Fruit fly (Drosophila melanogaster) whole organism, embryonic: Measurements from ENCODE around the gene Nadsyn.

ENCODE experiments used
- Ada2b ChIP-seq: fragments of 200-800 bp; sonication (Bioruptor generic); IDR thresholded peaks from 2 replicates; pipeline ENCODE4 v1.3.6; 2022; ENCODE audit warnings: missing biosample characterization, missing genetic modification characterization
- Bgb ChIP-seq: fragments of 200-800 bp; sonication (Bioruptor generic); IDR thresholded peaks from 2 replicates; pipeline ENCODE4 v1.3.6; 2022; ENCODE audit warnings: missing biosample characterization, missing genetic modification characterization; ENCODE audit not compliant: partially characterized antibody
- C15 ChIP-seq: fragments of 200-800 bp; sonication (Bioruptor generic); IDR thresholded peaks from 3 replicates; pipeline ENCODE4 v1.3.6; 2022; ENCODE audit warnings: missing biosample characterization, missing genetic modification characterization
- CG12236 ChIP-seq: fragments of 200-800 bp; sonication (Bioruptor generic); optimal IDR thresholded peaks from 2 replicates; lab custom pipeline; 2016; ENCODE audit warnings: missing biosample characterization, missing genetic modification characterization
- CG12769 ChIP-seq: fragments of 200-800 bp; sonication (Bioruptor generic); optimal IDR thresholded peaks from 2 replicates; lab custom pipeline; 2019; ENCODE audit warnings: missing biosample characterization, mild to moderate bottlenecking, missing genetic modification characterization, moderate library complexity
- CG14014 ChIP-seq: fragments of 200-800 bp; sonication (Bioruptor generic); IDR thresholded peaks from 2 replicates; pipeline ENCODE4 v1.3.6; 2022; ENCODE audit warnings: missing biosample characterization, missing genetic modification characterization
- CG16813 ChIP-seq: fragments of 200-800 bp; sonication (Bioruptor generic); IDR thresholded peaks from 3 replicates; pipeline ENCODE4 v1.3.6; 2022; ENCODE audit warnings: missing biosample characterization, missing genetic modification characterization; ENCODE audit not compliant: partially characterized antibody
- CG17186 ChIP-seq: fragments of 200-800 bp; sonication (Bioruptor generic); optimal IDR thresholded peaks from 3 replicates; lab custom pipeline; 2017; ENCODE audit warnings: missing biosample characterization, missing genetic modification reagents, missing genetic modification characterization
- CG17568 ChIP-seq: fragments of 200-800 bp; sonication (Bioruptor generic); optimal IDR thresholded peaks from 2 replicates; lab custom pipeline; 2018; ENCODE audit warnings: missing biosample characterization, mild to moderate bottlenecking, missing genetic modification characterization, moderate library complexity
- CG2875 ChIP-seq: fragments of 200-800 bp; sonication (Bioruptor generic); optimal IDR thresholded peaks from 2 replicates; lab custom pipeline; 2017; ENCODE audit warnings: missing biosample characterization, mild to moderate bottlenecking, missing genetic modification characterization, missing genetic modification reagents
- CG31365 ChIP-seq: fragments of 200-800 bp; sonication (Bioruptor generic); optimal IDR thresholded peaks from 2 replicates; lab custom pipeline; 2018; ENCODE audit warnings: missing biosample characterization, mild to moderate bottlenecking, missing genetic modification characterization
- CG31441 ChIP-seq: fragments of 200-800 bp; sonication (Bioruptor generic); IDR thresholded peaks from 2 replicates; pipeline ENCODE4 v1.3.6; 2022; ENCODE audit warnings: missing biosample characterization, missing genetic modification characterization
- CG3281 ChIP-seq: fragments of 200-800 bp; sonication (Bioruptor generic); optimal IDR thresholded peaks from 3 replicates; lab custom pipeline; 2017; ENCODE audit warnings: missing biosample characterization, mild to moderate bottlenecking, missing genetic modification characterization
- CG4282 ChIP-seq: fragments of 200-800 bp; sonication (Bioruptor generic); optimal IDR thresholded peaks from 2 replicates; lab custom pipeline; 2016; ENCODE audit warnings: missing biosample characterization, missing genetic modification characterization
- CG43689 ChIP-seq: fragments of 200-800 bp; sonication (Bioruptor generic); IDR thresholded peaks from 2 replicates; pipeline ENCODE4 v1.3.6; 2022; ENCODE audit warnings: missing biosample characterization, missing genetic modification characterization
- CG4820 ChIP-seq: fragments of 200-800 bp; sonication (Bioruptor generic); optimal IDR thresholded peaks from 3 replicates; lab custom pipeline; 2016; ENCODE audit warnings: missing biosample characterization, missing genetic modification characterization
- CG6254 ChIP-seq: fragments of 200-800 bp; sonication (Bioruptor generic); optimal IDR thresholded peaks from 3 replicates; lab custom pipeline; 2017; ENCODE audit warnings: mild to moderate bottlenecking, missing biosample characterization, missing genetic modification reagents, missing genetic modification characterization
- CG8281 ChIP-seq: fragments of 200-800 bp; sonication (Bioruptor generic); optimal IDR thresholded peaks from 2 replicates; lab custom pipeline; 2018; ENCODE audit warnings: missing biosample characterization, mild to moderate bottlenecking, missing genetic modification characterization, moderate library complexity
- CG9437 ChIP-seq: fragments of 200-800 bp; sonication (Bioruptor generic); optimal IDR thresholded peaks from 2 replicates; lab custom pipeline; 2018; ENCODE audit warnings: missing biosample characterization, mild to moderate bottlenecking, missing genetic modification characterization
- D19B ChIP-seq: fragments of 200-800 bp; sonication (Bioruptor generic); optimal IDR thresholded peaks from 2 replicates; lab custom pipeline; 2017; ENCODE audit warnings: missing biosample characterization, mild to moderate bottlenecking, missing genetic modification characterization
- Dad ChIP-seq: fragments of 200-800 bp; sonication (Bioruptor generic); optimal IDR thresholded peaks from 3 replicates; lab custom pipeline; 2016; ENCODE audit warnings: missing biosample characterization, missing genetic modification characterization
- Dp ChIP-seq: fragments of 200-800 bp; sonication (Bioruptor generic); optimal IDR thresholded peaks from 2 replicates; lab custom pipeline; 2018; ENCODE audit warnings: missing biosample characterization, mild to moderate bottlenecking, missing genetic modification characterization, moderate library complexity
- ERR ChIP-seq: fragments of 200-800 bp; sonication (Bioruptor generic); optimal IDR thresholded peaks from 2 replicates; lab custom pipeline; 2016; ENCODE audit warnings: missing biosample characterization, missing genetic modification characterization
- Eip74EF ChIP-seq, 2 experiments: fragments of 200-800 bp in 1 of 2; fragments of >200 bp in 1 of 2; sonication (Bioruptor generic) in 1 of 2; optimal IDR thresholded peaks; 2 replicates each; lab custom pipeline; 2017 to 2019; ENCODE audit warnings: missing biosample characterization in 2 of 2, missing genetic modification characterization in 2 of 2, mild to moderate bottlenecking in 1 of 2, moderate library complexity in 1 of 2
- HLH54F ChIP-seq: fragments of 200-800 bp; sonication (Bioruptor generic); optimal IDR thresholded peaks from 3 replicates; lab custom pipeline; 2016; ENCODE audit warnings: missing biosample characterization, missing genetic modification characterization
- HmgD ChIP-seq: fragments of 200-800 bp; sonication (Bioruptor generic); optimal IDR thresholded peaks from 3 replicates; lab custom pipeline; 2016; ENCODE audit warnings: missing biosample characterization, missing genetic modification characterization
- Hr39 ChIP-seq: fragments of >200 bp; optimal IDR thresholded peaks from 2 replicates; lab custom pipeline; 2017
- Jarid2 ChIP-seq: fragments of 200-800 bp; sonication (Bioruptor generic); optimal IDR thresholded peaks from 3 replicates; lab custom pipeline; 2017; ENCODE audit warnings: mild to moderate bottlenecking, missing biosample characterization, missing genetic modification reagents, missing genetic modification characterization
- Myb ChIP-seq: fragments of 200-800 bp; sonication (Bioruptor generic); optimal IDR thresholded peaks from 2 replicates; lab custom pipeline; 2016; ENCODE audit warnings: missing biosample characterization, missing genetic modification characterization
- Rx ChIP-seq: fragments of 200-800 bp; sonication (Bioruptor generic); IDR thresholded peaks from 2 replicates; pipeline ENCODE4 v1.3.6; 2022; ENCODE audit warnings: missing biosample characterization, missing genetic modification characterization
- Spps ChIP-seq: fragments of 200-800 bp; sonication (Bioruptor generic); optimal IDR thresholded peaks from 2 replicates; lab custom pipeline; 2018; ENCODE audit warnings: missing biosample characterization, mild to moderate bottlenecking, missing genetic modification characterization
- TFAM ChIP-seq: fragments of 200-800 bp; sonication (Bioruptor generic); optimal IDR thresholded peaks from 2 replicates; lab custom pipeline; 2017; ENCODE audit warnings: missing biosample characterization, missing genetic modification characterization, inconsistent platforms
- Vsx1 ChIP-seq: fragments of 200-800 bp; sonication (Bioruptor generic); optimal IDR thresholded peaks from 2 replicates; lab custom pipeline; 2017; ENCODE audit warnings: missing biosample characterization, mild to moderate bottlenecking, missing genetic modification characterization, missing genetic modification reagents
- ara ChIP-seq: fragments of 200-800 bp; sonication (Bioruptor generic); IDR thresholded peaks from 2 replicates; pipeline ENCODE4 v1.3.6; 2022; ENCODE audit warnings: missing biosample characterization, missing genetic modification characterization
- bsh ChIP-seq, 2 experiments: fragments of 200-800 bp; sonication (Bioruptor generic); optimal IDR thresholded peaks; 2 replicates each; lab custom pipeline; 2017 to 2018; ENCODE audit warnings: mild to moderate bottlenecking in 2 of 2, missing biosample characterization in 2 of 2, missing genetic modification characterization in 2 of 2, moderate library complexity in 1 of 2
- caup ChIP-seq: fragments of 200-800 bp; sonication (Bioruptor generic); optimal IDR thresholded peaks from 3 replicates; lab custom pipeline; 2017; ENCODE audit warnings: missing biosample characterization, mild to moderate bottlenecking, missing genetic modification characterization, moderate library complexity; ENCODE audit not compliant: severe bottlenecking
- chm ChIP-seq: fragments of 200-800 bp; sonication (Bioruptor generic); IDR thresholded peaks from 2 replicates; pipeline ENCODE4 v1.3.6; 2022; ENCODE audit warnings: missing biosample characterization, missing genetic modification characterization
- chn ChIP-seq: fragments of 200-800 bp; sonication (Bioruptor generic); optimal IDR thresholded peaks from 2 replicates; lab custom pipeline; 2016; ENCODE audit warnings: missing biosample characterization, missing genetic modification characterization
- dpn ChIP-seq, 2 experiments: fragments of 200-800 bp; sonication (Bioruptor generic); optimal IDR thresholded peaks; 3 replicates each; lab custom pipeline; 2016; ENCODE audit warnings: missing biosample characterization in 2 of 2, missing genetic modification characterization in 2 of 2
- fd102C ChIP-seq: fragments of 200-800 bp; sonication (Bioruptor generic); optimal IDR thresholded peaks from 2 replicates; lab custom pipeline; 2018; ENCODE audit warnings: missing biosample characterization, mild to moderate bottlenecking, missing genetic modification characterization, moderate library complexity
- gcm ChIP-seq: fragments of 200-800 bp; sonication (Bioruptor generic); optimal IDR thresholded peaks from 2 replicates; lab custom pipeline; 2019; ENCODE audit warnings: missing biosample characterization, mild to moderate bottlenecking, missing genetic modification characterization, moderate library complexity
- grau ChIP-seq: fragments of 200-800 bp; optimal IDR thresholded peaks from 3 replicates; lab custom pipeline; 2019; ENCODE audit warnings: missing biosample characterization, mild to moderate bottlenecking, missing genetic modification characterization, moderate library complexity
- kni ChIP-seq: fragments of 200-800 bp; sonication (Bioruptor generic); optimal IDR thresholded peaks from 3 replicates; lab custom pipeline; 2017; ENCODE audit warnings: mild to moderate bottlenecking, missing biosample characterization, missing genetic modification reagents, missing genetic modification characterization
- row ChIP-seq: fragments of 200-800 bp; sonication (Bioruptor generic); IDR thresholded peaks from 3 replicates; pipeline ENCODE4 v1.3.6; 2022; ENCODE audit warnings: missing biosample characterization, missing genetic modification characterization
- run ChIP-seq: fragments of 200-800 bp; sonication (Bioruptor generic); optimal IDR thresholded peaks from 3 replicates; lab custom pipeline; 2018; ENCODE audit warnings: missing biosample characterization, mild to moderate bottlenecking, missing genetic modification characterization
- seq ChIP-seq: fragments of 200-800 bp; sonication (Bioruptor generic); IDR thresholded peaks from 2 replicates; pipeline ENCODE4 v1.3.6; 2022; ENCODE audit warnings: missing biosample characterization, missing genetic modification characterization
- sim ChIP-seq: fragments of 200-800 bp; sonication (Bioruptor generic); IDR thresholded peaks from 2 replicates; pipeline ENCODE4 v1.3.6; 2022; ENCODE audit warnings: missing biosample characterization, missing genetic modification characterization
- sob ChIP-seq: fragments of 200-800 bp; sonication (Bioruptor generic); IDR thresholded peaks from 2 replicates; pipeline ENCODE4 v1.3.6; 2022; ENCODE audit warnings: missing biosample characterization, missing genetic modification characterization
- ttk ChIP-seq: fragments of 200-800 bp; sonication (Bioruptor generic); IDR thresholded peaks from 2 replicates; pipeline ENCODE4 v2.1.2; 2022; ENCODE audit warnings: missing biosample characterization, missing genetic modification characterization
- twi ChIP-seq: fragments of 200-800 bp; optimal IDR thresholded peaks from 2 replicates; lab custom pipeline; 2019; ENCODE audit warnings: missing biosample characterization, mild to moderate bottlenecking, missing genetic modification characterization, moderate library complexity
- tx ChIP-seq: fragments of 200-800 bp; sonication (Bioruptor generic); optimal IDR thresholded peaks from 2 replicates; lab custom pipeline; 2016; ENCODE audit warnings: missing biosample characterization, missing genetic modification characterization
- z ChIP-seq: fragments of 200-800 bp; sonication (Bioruptor generic); IDR thresholded peaks from 3 replicates; pipeline ENCODE4 v1.3.6; 2022; ENCODE audit warnings: missing biosample characterization, missing genetic modification characterization

Nadsyn gene

DNA sequence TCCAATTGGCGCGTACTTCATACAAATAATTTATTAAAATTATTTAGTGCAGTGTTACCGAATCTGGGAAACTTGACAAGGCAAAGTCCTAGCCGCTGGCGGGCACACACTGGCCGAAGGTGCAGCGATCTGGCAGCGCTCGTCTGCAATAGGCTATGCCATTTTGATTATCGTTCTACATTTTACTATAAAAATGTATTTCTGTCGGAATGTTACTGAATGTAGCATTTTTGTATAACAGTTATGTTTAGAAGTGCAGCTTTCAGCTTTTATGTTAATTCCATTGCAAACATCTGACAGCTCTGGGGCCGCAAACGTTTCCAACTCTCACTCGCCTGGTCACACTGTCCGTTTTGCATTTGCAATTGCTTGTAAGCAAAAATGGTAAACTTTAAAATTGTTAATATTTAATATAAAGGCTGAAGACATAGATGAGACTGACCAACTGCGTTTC lies 26.5 kb upstream of the Nadsyn start, which contains the start of gene Grip91 (continued):
- TF ChIP-seq row (peak; percentile 60), HmgD (GFP tag; lab: Kevin White, UChicago) (no peak), Hr39 (lab: Kevin White, UChicago) (no peak), CG6254 (GFP tag; lab: Kevin White, UChicago) (no peak), CG31441 (GFP tag; lab: Robert Waterston, UW) (no peak), Ada2b (GFP tag; lab: Robert Waterston, UW) (no peak), dpn (GFP tag; optimal IDR thresholded peaks at IDR 0.05; lab: Kevin White, UChicago) (no peak), Dp (peak; percentile 66), bsh (GFP tag; optimal IDR thresholded peaks at IDR 0.05; lab: Kevin White, UChicago) (no peak), CG31365 (tag; lab: Kevin White, UChicago) (no peak), CG4820 (GFP tag; lab: Kevin White, UChicago) (no peak), ttk (no peak), seq (GFP tag; lab: Robert Waterston, UW) (no peak), Rx (GFP tag; lab: Robert Waterston, UW) (no peak), CG16813 (GFP tag; lab: Robert Waterston, UW) (peak; percentile 45; the same call in 1 of the 3 replicates), fd102C (GFP tag; lab: Kevin White, UChicago) (no peak), chn (GFP tag; lab: Kevin White, UChicago) (no peak), CG14014 (GFP tag; lab: Robert Waterston, UW) (no peak), Dad (GFP tag; lab: Kevin White, UChicago) (no peak), run (tag; lab: Kevin White, UChicago) (no peak), gcm (GFP tag; lab: Kevin White, UChicago) (no peak), sim (GFP tag; lab: Robert Waterston, UW) (no peak), CG4282 (GFP tag; lab: Kevin White, UChicago) (no peak), sob (GFP tag; lab: Robert Waterston, UW) (no peak), CG9437 (GFP tag; lab: Kevin White, UChicago) (no peak), kni (no peak), CG12236 (GFP tag; lab: Kevin White, UChicago) (no peak), CG43689 (GFP tag; lab: Robert Waterston, UW) (no peak), Jarid2 (GFP tag; lab: Kevin White, UChicago) (no peak), Spps (tag; lab: Kevin White, UChicago) (no peak), Eip74EF (GFP tag; optimal IDR thresholded peaks at IDR 0.05; lab: Kevin White, UChicago) (no peak), HLH54F (GFP tag; lab: Kevin White, UChicago) (no peak), CG3281 (no peak), C15 (GFP tag; lab: Robert Waterston, UW) (no peak), Myb (GFP tag; lab: Kevin White, UChicago) (no peak), ara (no peak), tx (no peak), CG17568 (GFP tag; lab: Kevin White, UChicago) (no peak), Vsx1 (GFP tag; lab: Kevin White, UChicago) (no peak), CG12769 (tag; lab: Kevin White, UChicago) (peak; percentile 10), D19B (GFP tag; lab: Kevin White, UChicago) (no peak), caup (no peak), ERR (GFP tag; lab: Kevin White, UChicago) (no peak), CG17186 (GFP tag; lab: Kevin White, UChicago) (no peak), twi (tag; lab: Kevin White, UChicago) (no peak), TFAM (no peak), chm (no peak), grau (tag; lab: Kevin White, UChicago) (peak; percentile 6), Bgb (GFP tag; lab: Robert Waterston, UW) (no peak), z (GFP tag; lab: Robert Waterston, UW) (no peak), CG2875 (GFP tag; lab: Kevin White, UChicago) (no peak), CG8281 (tag; lab: Kevin White, UChicago) (no peak)
